Fruit fly (Drosophila melanogaster): Measurements from ENCODE around the gene CG4045.

Gene CG4045

DNA sequence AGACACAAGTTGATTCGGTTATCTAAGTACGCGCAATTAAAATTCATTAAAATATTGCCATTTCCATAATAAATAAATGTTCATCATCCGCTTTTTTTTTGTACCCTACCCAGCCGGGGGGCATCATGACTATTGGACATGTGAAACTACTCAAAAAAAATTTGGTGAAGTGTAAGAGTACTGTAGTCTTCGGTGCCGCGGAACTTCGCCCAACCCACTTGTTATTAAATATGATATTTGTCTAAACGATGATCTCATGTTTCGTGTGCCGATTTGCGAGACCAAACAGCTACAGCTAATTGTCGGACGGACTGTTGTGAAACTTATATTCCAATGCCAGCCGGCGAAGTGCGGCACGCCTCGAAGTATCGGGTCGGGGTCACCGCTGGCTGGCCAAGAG, 13.1 kb upstream of the CG4045 start (continued):
- TF ChIP-seq CG7987 (GFP tag; optimal IDR thresholded peaks at IDR 0.05) (no peak), CG10654 (GFP tag; optimal IDR thresholded peaks at IDR 0.05) (no peak), Drgx (GFP tag; IDR thresholded peaks at IDR 0.05) (peak; percentile 37; the same call in 1 of the 2 replicates)

DNA sequence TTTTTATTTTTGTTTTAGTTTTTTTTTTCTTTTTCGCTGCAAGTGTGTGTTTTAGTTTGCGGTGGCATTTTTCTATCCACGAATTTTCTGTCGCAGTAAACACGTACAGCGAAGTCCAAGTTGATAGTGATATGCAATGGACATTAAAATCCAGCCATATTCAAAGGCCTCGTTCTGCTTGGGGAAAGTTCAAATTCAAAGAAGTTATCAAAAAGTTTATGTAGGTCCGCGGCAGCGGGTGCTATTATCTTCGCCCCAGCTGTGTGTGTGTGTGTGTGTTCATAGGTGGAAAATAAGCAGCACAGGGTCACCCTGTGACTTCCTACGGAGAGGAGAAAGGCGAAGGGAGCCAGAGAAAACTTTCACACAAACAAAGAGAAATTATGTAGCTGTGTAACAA, 11.8 kb upstream of the CG4045 start:
- TF ChIP-seq zen (tag; optimal IDR thresholded peaks at IDR 0.05) (no peak), twi (tag; optimal IDR thresholded peaks at IDR 0.05) (peak; percentile 8), CG6689 (GFP tag; IDR thresholded peaks at IDR 0.05) (peak; percentile 71), CG8924 (tag; optimal IDR thresholded peaks at IDR 0.05) (peak; percentile 57), ems (GFP tag; optimal IDR thresholded peaks at IDR 0.05) (peak; percentile 25), CG4730 (GFP tag; IDR thresholded peaks at IDR 0.05) (no peak), CG10431 (GFP tag; optimal IDR thresholded peaks at IDR 0.05) (peak; percentile 4), pros (GFP tag; optimal IDR thresholded peaks at IDR 0.05) (no peak), CG3065 (GFP tag; optimal IDR thresholded peaks at IDR 0.05) (no peak), jigr1 (GFP tag; IDR thresholded peaks at IDR 0.05) (no peak), slou (GFP tag; optimal IDR thresholded peaks at IDR 0.05) (no peak), CG8388 (GFP tag; optimal IDR thresholded peaks at IDR 0.05) (peak; percentile 70), z (GFP tag; IDR thresholded peaks at IDR 0.05) (no peak), CG18476 (GFP tag; optimal IDR thresholded peaks at IDR 0.05) (no peak), Abd-B (GFP tag; optimal IDR thresholded peaks at IDR 0.05) (peak; percentile 31), Neu2 (GFP tag; optimal IDR thresholded peaks at IDR 0.05; ENCODE audit: borderline replicate concordance) (no peak), CG10147 (GFP tag; optimal IDR thresholded peaks at IDR 0.05) (no peak), grau (tag; optimal IDR thresholded peaks at IDR 0.05) (peak; percentile 60), Ets97D (GFP tag; optimal IDR thresholded peaks at IDR 0.05) (no peak), CG4424 (GFP tag; optimal IDR thresholded peaks at IDR 0.05) (peak; percentile 48), CG33557 (GFP tag; optimal IDR thresholded peaks at IDR 0.05) (no peak), gcm (GFP tag; optimal IDR thresholded peaks at IDR 0.05) (peak; percentile 21), CG9876 (GFP tag; optimal IDR thresholded peaks at IDR 0.05) (no peak), pb (GFP tag; optimal IDR thresholded peaks at IDR 0.05) (peak; percentile 58), bsh (GFP tag; optimal IDR thresholded peaks at IDR 0.05) (peak; percentile 40 to 74), ham (GFP tag; IDR thresholded peaks at IDR 0.05) (no peak), CG17568 (GFP tag; optimal IDR thresholded peaks at IDR 0.05) (peak; percentile 39), CG7745 (tag; optimal IDR thresholded peaks at IDR 0.05) (no peak), CG17361 (GFP tag; IDR thresholded peaks at IDR 0.05) (peak; percentile 46; the same call in 1 of the 3 replicates), lola (GFP tag; optimal IDR thresholded peaks at IDR 0.05) (peak in 1 of 3 experiments; percentile 44), CG11398 (GFP tag; optimal IDR thresholded peaks at IDR 0.05) (peak; percentile 56), CG32767 (GFP tag; IDR thresholded peaks at IDR 0.05) (peak; percentile 53; the same call in 1 of the 2 replicates), kah (GFP tag; optimal IDR thresholded peaks at IDR 0.05) (peak; percentile 39), CG7987 (GFP tag; optimal IDR thresholded peaks at IDR 0.05) (no peak), CG1529 (GFP tag; optimal IDR thresholded peaks at IDR 0.05) (peak; percentile 51), Dek (tag; optimal IDR thresholded peaks at IDR 0.05) (peak; percentile 35), cwo (GFP tag; optimal IDR thresholded peaks at IDR 0.05) (no peak), D (optimal IDR thresholded peaks at IDR 0.05) (no peak), D (GFP tag; optimal IDR thresholded peaks at IDR 0.05) (peak; percentile 44), CG30403 (GFP tag; optimal IDR thresholded peaks at IDR 0.05) (peak; percentile 55), CG31224 (GFP tag; IDR thresholded peaks at IDR 0.05) (peak; percentile 44; the same call in 1 of the 2 replicates), her (GFP tag; optimal IDR thresholded peaks at IDR 0.05) (peak; percentile 54), CG2116 (GFP tag; optimal IDR thresholded peaks at IDR 0.05) (no peak), lab (GFP tag; optimal IDR thresholded peaks at IDR 0.05) (peak; percentile 63), CG9797 (GFP tag; optimal IDR thresholded peaks at IDR 0.05) (no peak), Myb (GFP tag; optimal IDR thresholded peaks at IDR 0.05) (peak; percentile 40), CG18262 (tag; optimal IDR thresholded peaks at IDR 0.05) (peak; percentile 69)

Measured in whole organism, embryonic.